Worm (Caenorhabditis elegans) whole organism, L1 larva: ENCODE measurements around the gene C34C12.6.

ENCODE experiments used
- C34B4.2 ChIP-seq: sonication (generic microtip); optimal IDR thresholded peaks from 2 replicates; lab custom pipeline; 2017; ENCODE audit warnings: mild to moderate bottlenecking, missing genetic modification characterization, missing compliant biosample characterization
- F16B12.6 ChIP-seq: fragments of 150-350 bp; optimal IDR thresholded peaks from 2 replicates; lab custom pipeline; 2014; ENCODE audit warnings: missing biosample characterization, missing genetic modification characterization
- aha-1 ChIP-seq: fragments of 150-350 bp; optimal IDR thresholded peaks from 2 replicates; lab custom pipeline; 2014; ENCODE audit warnings: missing biosample characterization, missing genetic modification characterization
- alr-1 ChIP-seq: fragments of 200-800 bp; sonication (Bioruptor generic); optimal IDR thresholded peaks from 2 replicates; lab custom pipeline; 2018; ENCODE audit warnings: borderline replicate concordance, mild to moderate bottlenecking, missing genetic modification characterization, missing compliant biosample characterization
- aly-2 ChIP-seq: fragments of 150-350 bp; optimal IDR thresholded peaks from 2 replicates; lab custom pipeline; 2014; ENCODE audit warnings: missing biosample characterization, missing genetic modification characterization
- ceh-8 ChIP-seq: fragments of 200-800 bp; sonication (Bioruptor generic); optimal IDR thresholded peaks from 2 replicates; lab custom pipeline; 2018; ENCODE audit warnings: mild to moderate bottlenecking, missing genetic modification characterization, moderate library complexity, missing compliant biosample characterization
- dsc-1 ChIP-seq: sonication (generic microtip); optimal IDR thresholded peaks from 2 replicates; lab custom pipeline; 2016; ENCODE audit warnings: mild to moderate bottlenecking, missing genetic modification characterization, missing compliant biosample characterization
- efl-1 ChIP-seq, 4 experiments: fragments of 150-350 bp; optimal IDR thresholded peaks in 3 of 4; peaks in 1 of 4; 1 replicate in 1 of 4; 2 replicates in 3 of 4; lab custom pipeline; 2014; ENCODE audit warnings: missing biosample characterization in 2 of 4, missing genetic modification characterization in 2 of 4, missing genetic modification reagents in 2 of 4
- egl-13 ChIP-seq: sonication (generic microtip); optimal IDR thresholded peaks from 2 replicates; lab custom pipeline; 2016; ENCODE audit warnings: missing genotype, missing genetic modification reagents, missing genetic modification characterization, missing compliant biosample characterization
- egl-27 ChIP-seq, 2 experiments: fragments of 150-350 bp in 1 of 2; sonication (generic microtip); optimal IDR thresholded peaks; 3 replicates each; lab custom pipeline; 2017 to 2018; ENCODE audit warnings: missing biosample characterization in 2 of 2, missing genetic modification characterization in 2 of 2, missing genetic modification reagents in 2 of 2
- elt-2 ChIP-seq: sonication (generic microtip); optimal IDR thresholded peaks from 2 replicates; lab custom pipeline; 2016; ENCODE audit warnings: missing genetic modification characterization, mild to moderate bottlenecking, inconsistent platforms, missing compliant biosample characterization, missing genetic modification reagents
- ets-5 ChIP-seq: fragments of 200-800 bp; sonication (Bioruptor generic); IDR thresholded peaks from 2 replicates; pipeline ENCODE4 v1.3.6; 2022; ENCODE audit warnings: missing genetic modification characterization, missing compliant biosample characterization
- fkh-8 ChIP-seq: sonication (generic microtip); optimal IDR thresholded peaks from 2 replicates; lab custom pipeline; 2016; ENCODE audit warnings: mild to moderate bottlenecking, missing genetic modification characterization, missing compliant biosample characterization
- hlh-17 ChIP-seq: fragments of 200-800 bp; sonication (Bioruptor generic); optimal IDR thresholded peaks from 2 replicates; lab custom pipeline; 2018; ENCODE audit warnings: missing genetic modification characterization, mild to moderate bottlenecking, missing compliant biosample characterization, moderate library complexity, borderline replicate concordance
- hpl-2 ChIP-seq: fragments of 150-350 bp; optimal IDR thresholded peaks from 2 replicates; lab custom pipeline; 2014; ENCODE audit warnings: missing biosample characterization, missing genetic modification reagents, missing genetic modification characterization
- isw-1 ChIP-seq: fragments of 200-800 bp; sonication (Bioruptor generic); IDR thresholded peaks from 2 replicates; pipeline ENCODE4 v1.3.6; 2022; ENCODE audit warnings: missing genetic modification characterization, missing compliant biosample characterization
- jun-1 ChIP-seq: fragments of 150-350 bp; optimal IDR thresholded peaks from 2 replicates; lab custom pipeline; 2014; ENCODE audit warnings: missing biosample characterization, missing genetic modification reagents, missing genetic modification characterization
- lin-14 ChIP-seq: fragments of 200-800 bp; sonication (Bioruptor generic); optimal IDR thresholded peaks from 2 replicates; lab custom pipeline; 2018; ENCODE audit warnings: mild to moderate bottlenecking, missing genetic modification characterization, moderate library complexity, missing compliant biosample characterization
- lin-39 ChIP-seq: fragments of 150-350 bp; optimal IDR thresholded peaks from 2 replicates; lab custom pipeline; 2014; ENCODE audit warnings: missing biosample characterization, missing genetic modification reagents, missing genetic modification characterization
- lsy-2 ChIP-seq, 2 experiments: fragments of 150-350 bp; optimal IDR thresholded peaks; 2 replicates each; lab custom pipeline; 2014; ENCODE audit warnings: missing biosample characterization in 2 of 2, missing genetic modification characterization in 2 of 2
- mdl-1 ChIP-seq, 2 experiments: fragments of 150-350 bp; optimal IDR thresholded peaks; 2 replicates each; lab custom pipeline; 2014 to 2017; ENCODE audit warnings: missing biosample characterization in 2 of 2, missing genetic modification characterization in 2 of 2, inconsistent platforms in 1 of 2
- mep-1 ChIP-seq: fragments of 150-350 bp; optimal IDR thresholded peaks from 2 replicates; lab custom pipeline; 2014; ENCODE audit warnings: missing biosample characterization, missing genetic modification characterization
- nhr-11 ChIP-seq: fragments of 150-350 bp; optimal IDR thresholded peaks from 2 replicates; lab custom pipeline; 2014; ENCODE audit warnings: missing biosample characterization, missing genetic modification characterization
- nhr-20 ChIP-seq: sonication (generic microtip); optimal IDR thresholded peaks from 2 replicates; lab custom pipeline; 2016; ENCODE audit warnings: mild to moderate bottlenecking, missing genetic modification characterization, missing compliant biosample characterization
- nhr-28 ChIP-seq: fragments of 150-350 bp; optimal IDR thresholded peaks from 2 replicates; lab custom pipeline; 2014; ENCODE audit warnings: missing biosample characterization, missing genetic modification characterization
- nhr-47 ChIP-seq: sonication (generic microtip); optimal IDR thresholded peaks from 2 replicates; lab custom pipeline; 2016; ENCODE audit warnings: mild to moderate bottlenecking, missing genetic modification characterization, moderate library complexity, missing compliant biosample characterization
- nhr-71 ChIP-seq: sonication (generic microtip); optimal IDR thresholded peaks from 2 replicates; lab custom pipeline; 2016; ENCODE audit warnings: mild to moderate bottlenecking, missing genetic modification characterization, moderate library complexity, missing compliant biosample characterization
- nhr-76 ChIP-seq: sonication (generic microtip); optimal IDR thresholded peaks from 2 replicates; lab custom pipeline; 2017; ENCODE audit warnings: missing biosample characterization, missing genetic modification characterization
- nhr-77 ChIP-seq: fragments of 150-350 bp; optimal IDR thresholded peaks from 2 replicates; lab custom pipeline; 2014; ENCODE audit warnings: missing biosample characterization, missing genetic modification characterization
- nhr-90 ChIP-seq: sonication (generic microtip); optimal IDR thresholded peaks from 2 replicates; lab custom pipeline; 2016; ENCODE audit warnings: mild to moderate bottlenecking, missing genetic modification characterization, missing compliant biosample characterization; ENCODE audit not compliant: poor library complexity
- pag-3 ChIP-seq: sonication (generic microtip); optimal IDR thresholded peaks from 2 replicates; lab custom pipeline; 2017; ENCODE audit warnings: missing genetic modification characterization, mild to moderate bottlenecking, missing compliant biosample characterization, antibody characterized with exemption, borderline replicate concordance; ENCODE audit not compliant: insufficient read depth
- pax-3 ChIP-seq: fragments of 200-800 bp; sonication (Bioruptor generic); optimal IDR thresholded peaks from 2 replicates; lab custom pipeline; 2018; ENCODE audit warnings: mild to moderate bottlenecking, missing genetic modification characterization, moderate library complexity, missing compliant biosample characterization
- rnt-1 ChIP-seq: sonication (generic microtip); optimal IDR thresholded peaks from 2 replicates; lab custom pipeline; 2016; ENCODE audit warnings: mild to moderate bottlenecking, missing genetic modification characterization, moderate library complexity, missing compliant biosample characterization
- sptf-1 ChIP-seq: fragments of 150-350 bp; optimal IDR thresholded peaks from 2 replicates; lab custom pipeline; 2014; ENCODE audit warnings: missing biosample characterization, missing genetic modification characterization
- tbx-2 ChIP-seq: sonication (generic microtip); optimal IDR thresholded peaks from 2 replicates; lab custom pipeline; 2016; ENCODE audit warnings: missing genetic modification characterization, missing compliant biosample characterization
- tlp-1 ChIP-seq: fragments of 150-350 bp; optimal IDR thresholded peaks from 2 replicates; lab custom pipeline; 2014; ENCODE audit warnings: missing biosample characterization, missing genetic modification characterization
- unc-86 ChIP-seq: sonication (generic microtip); optimal IDR thresholded peaks from 2 replicates; lab custom pipeline; 2016; ENCODE audit warnings: missing genetic modification characterization, missing compliant biosample characterization
- unc-98 ChIP-seq: fragments of 200-800 bp; sonication (Bioruptor generic); IDR thresholded peaks from 2 replicates; pipeline ENCODE4 v1.3.6; 2022; ENCODE audit warnings: missing genetic modification characterization, missing compliant biosample characterization
- xbp-1 ChIP-seq: sonication (generic microtip); optimal IDR thresholded peaks from 2 replicates; lab custom pipeline; 2016; ENCODE audit warnings: missing genetic modification characterization, missing compliant biosample characterization
- ztf-11 ChIP-seq, 2 experiments: sonication (generic microtip); optimal IDR thresholded peaks; 2 replicates each; lab custom pipeline; 2016 to 2017; ENCODE audit warnings: missing genetic modification characterization in 2 of 2, missing biosample characterization in 1 of 2, missing compliant biosample characterization in 1 of 2
- ztf-4 ChIP-seq: fragments of 150-350 bp; optimal IDR thresholded peaks from 2 replicates; lab custom pipeline; 2014; ENCODE audit warnings: missing biosample characterization, missing genetic modification characterization

C34C12.6 gene

DNA sequence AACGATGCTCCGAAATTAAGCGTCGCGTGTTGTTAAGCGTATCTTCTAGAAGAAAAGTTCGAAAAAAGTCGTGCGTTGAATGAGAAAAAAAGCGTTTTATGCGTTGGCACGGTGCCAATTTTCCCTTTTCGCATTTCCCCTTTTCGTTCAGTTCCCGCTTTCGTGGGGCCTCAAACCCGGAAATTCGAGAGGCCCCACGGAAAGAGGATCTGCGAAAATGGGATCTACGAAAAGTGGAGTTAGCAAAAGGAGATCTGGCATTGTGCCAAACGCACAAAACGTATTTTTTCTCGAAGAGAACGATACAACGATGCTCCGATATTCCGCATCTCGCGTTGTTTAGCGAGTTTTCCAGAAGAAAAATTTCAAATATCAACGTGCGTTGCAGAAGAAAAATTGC lies 17.5 kb downstream of the C34C12.6 start (continued):
- TF ChIP-seq xbp-1 (tag; lab: Kevin White, UChicago) (no peak), unc-98 (GFP tag; lab: Robert Waterston, UW) (peak; percentile 78), unc-86 (tag; lab: Kevin White, UChicago) (peak; percentile 31), rnt-1 (tag; lab: Kevin White, UChicago) (peak; percentile 60)
- TF ChIP-seq, all 84 proteins: peak for 18

DNA sequence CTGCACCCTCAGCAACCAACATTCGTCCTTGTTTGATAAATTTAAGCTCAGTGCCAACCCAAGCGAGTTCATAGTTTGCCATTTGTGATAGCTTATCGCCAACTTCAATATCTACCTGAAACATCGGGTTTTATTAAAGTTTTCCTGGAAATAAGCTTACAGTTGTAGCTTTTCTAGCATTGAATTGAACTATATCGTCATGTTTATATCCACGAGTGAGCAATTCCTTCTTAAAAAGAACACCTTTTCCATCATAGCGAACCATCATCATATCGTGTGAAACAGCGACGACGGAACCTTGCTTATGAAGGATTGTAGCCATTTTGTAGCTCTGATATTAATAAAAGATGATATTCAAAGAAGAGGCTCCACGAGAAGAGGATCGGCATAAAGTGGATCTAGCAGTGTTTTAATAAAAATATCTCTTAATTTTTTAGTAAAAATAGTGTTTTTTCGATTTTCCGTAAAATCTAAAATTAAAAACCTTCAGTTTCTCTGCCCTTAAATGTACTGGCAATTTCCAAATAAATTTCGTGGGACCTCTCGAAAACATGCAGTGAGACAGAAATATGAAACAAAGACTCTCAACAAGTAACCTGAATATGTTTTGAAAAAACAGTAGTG lies 19.9 kb downstream of the C34C12.6 start, which contains the start of gene M01F1.8:
TSS of gene M01F1.8 (minus strand) at position 335 of the 624 bp plus-strand sequence.
- TF ChIP-seq lsy-2 (tag; optimal IDR thresholded peaks at IDR 0.05; lab: Kevin White, UChicago) (peak in 1 of 2 experiments; percentile 38), hpl-2 (GFP tag; lab: Kevin White, UChicago) (no peak), mep-1 (tag; lab: Kevin White, UChicago) (no peak), hlh-17 (GFP tag; lab: Kevin White, UChicago) (no peak), efl-1 (optimal IDR thresholded peaks at IDR 0.05; lab: Kevin White, UChicago) (no peak), efl-1 (GFP tag; optimal IDR thresholded peaks at IDR 0.05 in 1 of 2; lab: Kevin White, UChicago) (peak in 1 of 2 experiments; percentile 3), aly-2 (tag; lab: Kevin White, UChicago) (no peak), tbx-2 (tag; lab: Kevin White, UChicago) (no peak), ceh-8 (GFP tag; lab: Kevin White, UChicago) (no peak), jun-1 (no peak)

DNA sequence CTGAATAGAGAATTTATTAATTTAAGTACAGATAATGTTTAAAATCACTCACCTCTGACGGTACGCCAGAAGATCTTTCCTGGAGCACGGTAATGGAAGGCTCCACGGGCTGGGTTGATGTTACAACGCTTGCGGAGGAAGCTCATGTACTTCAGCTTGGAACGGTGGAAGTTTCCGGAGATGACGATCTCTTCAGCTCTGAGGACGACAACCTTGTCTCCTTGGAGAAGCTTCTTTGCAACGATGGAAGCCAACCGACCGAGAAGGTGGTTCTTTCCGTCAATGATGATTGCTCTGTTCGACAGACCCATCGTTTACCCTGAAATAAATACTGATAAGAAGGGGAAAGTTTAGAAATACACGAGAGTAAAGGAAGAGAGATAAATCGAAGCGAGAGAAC lies 20.9 kb downstream of the C34C12.6 start, which contains the start of gene rpl-16:
TSS of gene rpl-16 (minus strand) at position 319 of the 400 bp plus-strand sequence.
- no peak for TF ChIP-seq tlp-1
- TF ChIP-seq dsc-1 (tag; lab: Kevin White, UChicago) = no peak
- TF ChIP-seq nhr-76 (tag; lab: Kevin White, UChicago) = no peak
- TF ChIP-seq nhr-47 (tag; lab: Kevin White, UChicago) = no peak
- TF ChIP-seq mdl-1 (tag; optimal IDR thresholded peaks at IDR 0.05; lab: Kevin White, UChicago) = no peak
- TF ChIP-seq nhr-71 (tag; lab: Kevin White, UChicago) = no peak
- TF ChIP-seq pax-3 (tag; lab: Kevin White, UChicago) = no peak
- TF ChIP-seq egl-27 (tag; optimal IDR thresholded peaks at IDR 0.05; lab: Kevin White, UChicago) = no peak
- TF ChIP-seq lin-14 (GFP tag; lab: Kevin White, UChicago) = no peak
- TF ChIP-seq ztf-4 (tag; lab: Kevin White, UChicago) = no peak
- TF ChIP-seq hlh-17 (GFP tag; lab: Kevin White, UChicago) = no peak
- TF ChIP-seq unc-86 (tag; lab: Kevin White, UChicago) = no peak
- no peak for TF ChIP-seq nhr-90 (tag; lab: Kevin White, UChicago)
- no peak for TF ChIP-seq ets-5 (GFP tag; lab: Robert Waterston, UW)
- TF ChIP-seq ztf-11 (tag; optimal IDR thresholded peaks at IDR 0.05; lab: Kevin White, UChicago) = no peak
- no peak for TF ChIP-seq elt-2 (tag; lab: Kevin White, UChicago)
- TF ChIP-seq, all 84 proteins: peak for 0

DNA sequence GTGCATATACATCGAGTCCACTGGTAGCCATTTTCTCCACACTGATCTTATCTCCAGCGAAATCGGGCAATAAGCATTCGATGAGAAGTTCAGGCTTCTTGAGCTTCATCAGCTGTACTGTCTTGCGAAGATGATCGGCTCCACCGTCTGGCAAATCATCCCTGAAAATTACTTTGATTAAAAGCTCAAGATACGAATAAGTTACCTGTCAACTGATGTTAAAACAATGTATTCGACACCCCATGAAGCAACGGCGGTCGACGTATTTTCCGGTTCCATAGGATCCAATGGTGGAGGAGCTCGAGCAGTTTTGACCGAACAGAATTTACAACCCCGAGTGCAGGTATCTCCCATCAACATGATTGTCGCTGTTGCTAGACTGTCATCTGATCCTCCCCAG lies 21.8 kb downstream of the C34C12.6 start:
- no peak for TF ChIP-seq efl-1 (optimal IDR thresholded peaks at IDR 0.05; lab: Kevin White, UChicago)
- peak in 1 of 2 experiments; percentile 75 for TF ChIP-seq efl-1 (GFP tag; optimal IDR thresholded peaks at IDR 0.05 in 1 of 2; lab: Kevin White, UChicago)
- TF ChIP-seq nhr-20 (tag; lab: Kevin White, UChicago) = no peak

DNA sequence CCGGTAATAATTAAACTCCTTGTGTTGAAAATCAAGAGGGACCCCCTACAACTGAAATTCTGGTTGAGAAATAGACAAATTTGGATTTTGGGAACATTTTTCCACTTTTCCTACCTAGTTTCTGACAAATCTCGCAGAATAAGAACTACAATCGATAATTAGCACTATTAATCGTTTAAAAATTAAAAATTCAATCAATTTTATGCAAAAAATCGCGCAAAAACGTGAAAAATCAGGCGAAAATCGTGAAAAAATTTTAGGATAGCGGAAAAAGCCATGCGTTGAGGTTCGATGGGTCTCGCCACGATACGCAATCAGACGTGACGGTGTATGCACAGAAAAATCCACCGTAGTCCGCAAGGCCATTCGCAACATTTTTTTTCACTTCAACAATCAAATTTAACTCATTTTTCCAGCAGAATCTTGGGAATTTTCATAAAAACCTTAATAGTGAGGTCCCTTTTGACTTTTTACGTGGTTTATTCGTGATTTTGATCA lies 22.7 kb downstream of the C34C12.6 start, which contains the start of gene lias-1:
TSS of gene lias-1 (minus strand) at position 51 of the 498 bp plus-strand sequence.
- TF ChIP-seq pag-3 (tag; lab: Kevin White, UChicago) (no peak), sptf-1 (tag; lab: Kevin White, UChicago) (no peak), alr-1 (no peak), C34B4.2 (tag; lab: Kevin White, UChicago) (no peak), nhr-47 (tag; lab: Kevin White, UChicago) (peak; percentile 83), dsc-1 (tag; lab: Kevin White, UChicago) (peak; percentile 50), F16B12.6 (peak; percentile 99), egl-13 (peak; percentile 43), nhr-11 (tag; lab: Kevin White, UChicago) (no peak), isw-1 (GFP tag; lab: Robert Waterston, UW) (peak; percentile 82), nhr-76 (tag; lab: Kevin White, UChicago) (no peak), lin-39 (tag; lab: Kevin White, UChicago) (no peak), nhr-20 (tag; lab: Kevin White, UChicago) (peak; percentile 69), aha-1 (tag; lab: Kevin White, UChicago) (no peak), nhr-77 (tag; lab: Kevin White, UChicago) (peak; percentile 71), nhr-28 (tag; lab: Kevin White, UChicago) (no peak), unc-86 (tag; lab: Kevin White, UChicago) (peak; percentile 43), rnt-1 (tag; lab: Kevin White, UChicago) (peak; percentile 87), fkh-8 (tag; lab: Kevin White, UChicago) (peak; percentile 83)
